Worm (Caenorhabditis elegans): ENCODE measurements around the gene nfx-1.

Gene nfx-1

ce11 chrIII:6348578-6348977 lies 26.6 kb upstream of the nfx-1 start (continued):
- TF ChIP-seq madf-6 (GFP tag; IDR thresholded peaks at IDR 0.05), result peak; percentile 34; the same call in 1 of the 2 replicates
- no peak for TF ChIP-seq athp-1 (tag; optimal IDR thresholded peaks at IDR 0.05)
- no peak for TF ChIP-seq Y56A3A.18 (GFP tag; IDR thresholded peaks at IDR 0.05)
- no peak for TF ChIP-seq ztf-28 (GFP tag; IDR thresholded peaks at IDR 0.05)
- TF ChIP-seq aptf-2 (GFP tag; conservative IDR thresholded peaks at IDR 0.05), result no peak
- no peak for TF ChIP-seq K11D2.4 (GFP tag; IDR thresholded peaks at IDR 0.05)
- TF ChIP-seq sdz-38 (tag; optimal IDR thresholded peaks at IDR 0.05), result no peak
- no peak for TF ChIP-seq hrde-1 (tag; optimal IDR thresholded peaks at IDR 0.05; ENCODE audit: borderline replicate concordance)
- no peak for TF ChIP-seq F49E8.2 (tag; optimal IDR thresholded peaks at IDR 0.05; ENCODE audit: insufficient read depth)
- no peak for TF ChIP-seq mcd-1 (GFP tag; IDR thresholded peaks at IDR 0.05)
- TF ChIP-seq cebp-2 (GFP tag; IDR thresholded peaks at IDR 0.05), result no peak
- no peak for TF ChIP-seq akir-1 (GFP tag; optimal IDR thresholded peaks at IDR 0.05)
- no peak for TF ChIP-seq ccch-3 (GFP tag; optimal IDR thresholded peaks at IDR 0.05)
- TF ChIP-seq mes-4 (tag; optimal IDR thresholded peaks at IDR 0.05), result no peak
- no peak for TF ChIP-seq F39B2.1 (GFP tag; IDR thresholded peaks at IDR 0.05)
- TF ChIP-seq unc-130 (GFP tag; optimal IDR thresholded peaks at IDR 0.05), result no peak
- TF ChIP-seq sea-2 (GFP tag; IDR thresholded peaks at IDR 0.05), result no peak
- TF ChIP-seq lag-1 (GFP tag; IDR thresholded peaks at IDR 0.05), result no peak
- no peak for TF ChIP-seq unc-62 (GFP tag; optimal IDR thresholded peaks at IDR 0.05)
- TF ChIP-seq lin-40 (tag; optimal IDR thresholded peaks at IDR 0.05), result peak; percentile 26
- TF ChIP-seq lin-54 (GFP tag; optimal IDR thresholded peaks at IDR 0.05), result no peak
- TF ChIP-seq bed-1 (GFP tag; IDR thresholded peaks at IDR 0.05), result no peak
- TF ChIP-seq pbrm-1 (GFP tag; IDR thresholded peaks at IDR 0.05), result 0 out of 2 replicates have a peak, but pooled peaks have one; percentile 15
- no peak for TF ChIP-seq B0261.1 (tag; optimal IDR thresholded peaks at IDR 0.05)
- no peak for TF ChIP-seq Y53F4B.3 (GFP tag; IDR thresholded peaks at IDR 0.05)
- no peak for TF ChIP-seq egl-44 (GFP tag; IDR thresholded peaks at IDR 0.05)
- TF ChIP-seq nhr-179 (tag; optimal IDR thresholded peaks at IDR 0.05), result no peak
- TF ChIP-seq xnd-1 (tag; optimal IDR thresholded peaks at IDR 0.05), result no peak
- peak in 1 of 3 experiments; percentile 11 for TF ChIP-seq lin-35 (GFP tag; optimal IDR thresholded peaks at IDR 0.05)
- no peak for TF ChIP-seq ekl-4 (GFP tag; IDR thresholded peaks at IDR 0.05)
- peak; percentile 27 for TF ChIP-seq F10E7.11 (tag; optimal IDR thresholded peaks at IDR 0.05)
- no peak for TF ChIP-seq die-1 (tag; optimal IDR thresholded peaks at IDR 0.05)
- no peak for TF ChIP-seq mel-28 (tag; optimal IDR thresholded peaks at IDR 0.05; ENCODE audit: borderline replicate concordance)
- TF ChIP-seq snpc-4 (GFP tag; optimal IDR thresholded peaks at IDR 0.05), result no peak
- TF ChIP-seq snpc-4 (tag; optimal IDR thresholded peaks at IDR 0.05), result no peak
- no peak for TF ChIP-seq let-607 (tag; optimal IDR thresholded peaks at IDR 0.05)
- no peak for TF ChIP-seq somi-1 (GFP tag; optimal IDR thresholded peaks at IDR 0.05)
- TF ChIP-seq Y53G8AR.9 (GFP tag; conservative IDR thresholded peaks at IDR 0.05), result no peak
- no peak for TF ChIP-seq lir-1 (GFP tag; conservative IDR thresholded peaks at IDR 0.05)
- TF ChIP-seq ztf-6 (GFP tag; IDR thresholded peaks at IDR 0.05), result no peak
- TF ChIP-seq nhr-120 (GFP tag; IDR thresholded peaks at IDR 0.05), result no peak
- TF ChIP-seq attf-6 (GFP tag; IDR thresholded peaks at IDR 0.05), result no peak
- TF ChIP-seq him-1 (tag; optimal IDR thresholded peaks at IDR 0.05), result no peak
- no peak for TF ChIP-seq D2030.7 (GFP tag; IDR thresholded peaks at IDR 0.05)
- TF ChIP-seq ceh-79 (tag; optimal IDR thresholded peaks at IDR 0.05), result no peak
- TF ChIP-seq ets-4 (GFP tag; optimal IDR thresholded peaks at IDR 0.05), result no peak
- no peak for TF ChIP-seq snpc-1.3 (tag; optimal IDR thresholded peaks at IDR 0.05; ENCODE audit: insufficient read depth)
- no peak for TF ChIP-seq C17E4.6 (GFP tag; IDR thresholded peaks at IDR 0.05)
- TF ChIP-seq atf-7 (tag; optimal IDR thresholded peaks at IDR 0.05), result peak; percentile 75

Measured in whole organism, young adult.